Worm (Caenorhabditis elegans): ENCODE data around the gene pkc-3.

- TF ChIP-seq snpc-1.3 (tag; optimal IDR thresholded peaks at IDR 0.05; ENCODE audit: insufficient read depth) (no peak), attf-5 (GFP tag; optimal IDR thresholded peaks at IDR 0.05) (no peak), pha-4 (tag; optimal IDR thresholded peaks at IDR 0.05) (no peak), him-1 (tag; optimal IDR thresholded peaks at IDR 0.05) (no peak)
Observed at ce11 chrII:5417905-5418304, 38.1 kb downstream of the pkc-3 start.
